Fruit fly (Drosophila melanogaster): ENCODE results near the gene CG15024.

DNA sequence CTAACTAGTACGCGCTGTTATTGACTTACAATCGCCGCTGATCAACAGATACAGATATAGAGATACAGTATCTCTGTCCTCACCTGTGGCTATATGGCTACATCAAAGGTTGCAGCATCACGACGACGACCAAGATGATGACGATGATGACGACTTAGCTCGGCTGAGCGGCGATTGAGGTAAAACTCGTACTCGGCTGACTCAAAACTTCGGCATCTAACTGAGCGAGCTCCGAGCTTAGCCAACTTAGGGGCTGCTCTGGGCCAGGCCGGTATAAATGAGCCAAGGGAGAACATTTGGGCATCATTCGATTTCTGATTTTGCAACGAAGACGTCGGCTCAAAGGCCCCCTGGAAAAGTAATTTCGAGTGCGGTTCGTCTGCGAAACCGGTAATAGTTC is 27.2 kb downstream of the CG15024 start, which contains the start of gene CG15021:
- TF ChIP-seq Dll (optimal IDR thresholded peaks at IDR 0.05), result no peak
- TF ChIP-seq pan (optimal IDR thresholded peaks at IDR 0.05), result no peak
- TF ChIP-seq usp (GFP tag; optimal IDR thresholded peaks at IDR 0.05), result no peak
- no peak for TF ChIP-seq CG8478 (optimal IDR thresholded peaks at IDR 0.05)
- no peak for TF ChIP-seq psq (optimal IDR thresholded peaks at IDR 0.05)
- TF ChIP-seq EcR (GFP tag; optimal IDR thresholded peaks at IDR 0.05), result no peak

Measured in whole organism.